Worm (Caenorhabditis elegans) whole organism, L1 larva: ENCODE measurements around the gene B0416.10.

Experiments used
- Y116A8C.19 ChIP-seq: sonication (generic microtip); optimal IDR thresholded peaks from 2 replicates; lab custom pipeline; 2016; ENCODE audit warnings: missing compliant biosample characterization, missing genetic modification characterization, borderline replicate concordance
- aly-2 ChIP-seq: fragments of 150-350 bp; optimal IDR thresholded peaks from 2 replicates; lab custom pipeline; 2014; ENCODE audit warnings: missing biosample characterization, missing genetic modification characterization
- ama-1 ChIP-seq: fragments of 150-350 bp; optimal IDR thresholded peaks from 2 replicates; lab custom pipeline; 2014
- efl-1 ChIP-seq, 4 experiments: fragments of 150-350 bp; optimal IDR thresholded peaks in 3 of 4; peaks in 1 of 4; 1 replicate in 1 of 4; 2 replicates in 3 of 4; lab custom pipeline; 2014; ENCODE audit warnings: missing biosample characterization in 2 of 4, missing genetic modification characterization in 2 of 4, missing genetic modification reagents in 2 of 4
- elt-3 ChIP-seq, 6 experiments: fragments of 150-350 bp in 1 of 6; sonication (generic microtip); optimal IDR thresholded peaks; 2 replicates each; lab custom pipeline; 2017 to 2018; ENCODE audit warnings: missing biosample characterization in 6 of 6, missing genetic modification characterization in 6 of 6, inconsistent platforms in 1 of 6
- fkh-10 ChIP-seq: sonication (generic microtip); optimal IDR thresholded peaks from 2 replicates; lab custom pipeline; 2017; ENCODE audit warnings: missing biosample characterization, missing genetic modification reagents, missing genetic modification characterization
- fkh-4 ChIP-seq: sonication (generic microtip); optimal IDR thresholded peaks from 2 replicates; lab custom pipeline; 2016; ENCODE audit warnings: missing compliant biosample characterization, missing genetic modification characterization, borderline replicate concordance
- fos-1 ChIP-seq: fragments of 150-350 bp; optimal IDR thresholded peaks from 2 replicates; lab custom pipeline; 2014; ENCODE audit warnings: missing biosample characterization, missing genetic modification characterization
- lsy-2 ChIP-seq, 2 experiments: fragments of 150-350 bp; optimal IDR thresholded peaks; 2 replicates each; lab custom pipeline; 2014; ENCODE audit warnings: missing biosample characterization in 2 of 2, missing genetic modification characterization in 2 of 2
- mdl-1 ChIP-seq, 2 experiments: fragments of 150-350 bp; optimal IDR thresholded peaks; 2 replicates each; lab custom pipeline; 2014 to 2017; ENCODE audit warnings: missing biosample characterization in 2 of 2, missing genetic modification characterization in 2 of 2, inconsistent platforms in 1 of 2
- nhr-28 ChIP-seq: fragments of 150-350 bp; optimal IDR thresholded peaks from 2 replicates; lab custom pipeline; 2014; ENCODE audit warnings: missing biosample characterization, missing genetic modification characterization
- pag-3 ChIP-seq: sonication (generic microtip); optimal IDR thresholded peaks from 2 replicates; lab custom pipeline; 2017; ENCODE audit warnings: missing genetic modification characterization, mild to moderate bottlenecking, missing compliant biosample characterization, antibody characterized with exemption, borderline replicate concordance; ENCODE audit not compliant: insufficient read depth
- unc-62 ChIP-seq: fragments of 150-350 bp; optimal IDR thresholded peaks from 2 replicates; lab custom pipeline; 2014; ENCODE audit warnings: missing biosample characterization, missing genetic modification reagents, missing genetic modification characterization
- ztf-4 ChIP-seq: fragments of 150-350 bp; optimal IDR thresholded peaks from 2 replicates; lab custom pipeline; 2014; ENCODE audit warnings: missing biosample characterization, missing genetic modification characterization

DNA sequence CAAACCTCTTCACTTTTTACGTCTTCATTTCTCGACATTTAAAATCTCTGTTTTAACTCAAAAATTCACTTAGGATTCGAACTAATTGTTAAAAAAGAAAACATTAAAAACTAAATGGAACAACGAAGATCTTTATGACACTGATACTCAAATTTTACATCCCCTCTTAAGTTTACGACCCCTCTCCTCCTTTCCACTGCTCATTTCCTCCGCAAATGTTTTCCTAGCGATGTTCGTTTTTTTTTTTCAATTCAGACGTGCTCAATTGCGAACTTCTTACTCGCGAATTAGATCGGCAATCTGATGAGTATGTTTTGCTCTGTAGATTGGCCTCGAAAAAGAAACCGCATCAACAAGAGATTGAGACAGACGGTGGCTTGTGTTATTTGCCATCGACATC lies 28.3 kb upstream of the B0416.10 start:
- TF ChIP-seq aly-2 (tag; lab: Kevin White, UChicago) (no peak), elt-3 (tag; optimal IDR thresholded peaks at IDR 0.05; lab: Kevin White, UChicago) (no peak), lsy-2 (tag; optimal IDR thresholded peaks at IDR 0.05; lab: Kevin White, UChicago) (no peak), Y116A8C.19 (tag; lab: Kevin White, UChicago) (no peak), fkh-10 (GFP tag; lab: Kevin White, UChicago) (no peak), fos-1 (tag; lab: Kevin White, UChicago) (no peak), unc-62 (GFP tag; lab: Kevin White, UChicago) (no peak), fkh-4 (tag; lab: Kevin White, UChicago) (no peak), efl-1 (optimal IDR thresholded peaks at IDR 0.05; lab: Kevin White, UChicago) (no peak), efl-1 (GFP tag; optimal IDR thresholded peaks at IDR 0.05 in 1 of 2; lab: Kevin White, UChicago) (no peak), mdl-1 (tag; optimal IDR thresholded peaks at IDR 0.05; lab: Kevin White, UChicago) (no peak), pag-3 (tag; lab: Kevin White, UChicago) (no peak), ztf-4 (tag; lab: Kevin White, UChicago) (no peak), nhr-28 (tag; lab: Kevin White, UChicago) (no peak), ama-1 (no peak)
